Fruit fly (Drosophila melanogaster) whole organism, wandering third instar larva: ENCODE measurements around the gene Jon65Aiii.

Source experiments
- HLH106 ChIP-seq: fragments of 200-800 bp; optimal IDR thresholded peaks from 3 replicates; lab custom pipeline; 2019; ENCODE audit warnings: missing biosample characterization, mild to moderate bottlenecking, missing genetic modification characterization, moderate library complexity
- Hr83 ChIP-seq: fragments of 200-300 bp; sonication (Bioruptor generic); optimal IDR thresholded peaks from 2 replicates; lab custom pipeline; 2016; ENCODE audit warnings: missing biosample characterization, mild to moderate bottlenecking, missing genetic modification characterization, moderate library complexity; ENCODE audit not compliant: poor library complexity, severe bottlenecking
- Myc ChIP-seq: fragments of >200 bp; optimal IDR thresholded peaks from 2 replicates; lab custom pipeline; 2017
- Sp1 ChIP-seq: fragments of 200-800 bp; sonication (Bioruptor generic); optimal IDR thresholded peaks from 3 replicates; lab custom pipeline; 2019; ENCODE audit warnings: missing biosample characterization, mild to moderate bottlenecking, missing genetic modification characterization, moderate library complexity
- brk ChIP-seq: fragments of 200-800 bp; sonication (Bioruptor generic); optimal IDR thresholded peaks from 2 replicates; lab custom pipeline; 2016; ENCODE audit warnings: missing biosample characterization, mild to moderate bottlenecking, missing genetic modification characterization
- h ChIP-seq: fragments of 200-800 bp; sonication (Bioruptor generic); optimal IDR thresholded peaks from 3 replicates; lab custom pipeline; 2016; ENCODE audit warnings: missing biosample characterization, mild to moderate bottlenecking, missing genetic modification characterization
- pan ChIP-seq: fragments of >200 bp; optimal IDR thresholded peaks from 2 replicates; lab custom pipeline; 2017
- psq ChIP-seq: fragments of 200-800 bp; sonication (Bioruptor generic); optimal IDR thresholded peaks from 3 replicates; lab custom pipeline; 2017; ENCODE audit warnings: missing biosample characterization, mild to moderate bottlenecking, missing genetic modification characterization, moderate library complexity
- sage ChIP-seq: fragments of 200-800 bp; sonication (Bioruptor generic); optimal IDR thresholded peaks from 2 replicates; lab custom pipeline; 2016; ENCODE audit warnings: missing biosample characterization, mild to moderate bottlenecking, missing genetic modification characterization

dm6 chr3L:6085988-6086387 is 35.4 kb downstream of the Jon65Aiii start:
- no peak for TF ChIP-seq psq
- TF ChIP-seq Myc (lab: Kevin White, UChicago), result no peak
- no peak for TF ChIP-seq HLH106 (tag; lab: Kevin White, UChicago)
- no peak for TF ChIP-seq sage
- no peak for TF ChIP-seq h
- TF ChIP-seq brk (GFP tag; lab: Kevin White, UChicago), result no peak
- no peak for TF ChIP-seq Sp1
- no peak for TF ChIP-seq pan (lab: Kevin White, UChicago)
- TF ChIP-seq Hr83 (GFP tag; lab: Kevin White, UChicago), result no peak
